Worm (Caenorhabditis elegans) whole organism, young adult: ENCODE measurements around the gene Y49F6B.8.

ENCODE experiments used
- B0261.1 ChIP-seq: sonication (generic microtip); optimal IDR thresholded peaks from 2 replicates; lab custom pipeline; 2016; ENCODE audit warnings: mild to moderate bottlenecking, missing genetic modification characterization, moderate library complexity, missing compliant biosample characterization
- B0336.3 ChIP-seq: fragments of 200-800 bp; sonication (Bioruptor generic); IDR thresholded peaks from 2 replicates; pipeline ENCODE4 v1.3.6; 2022; ENCODE audit warnings: missing genetic modification characterization, missing compliant biosample characterization
- C17E4.6 ChIP-seq: fragments of 200-800 bp; sonication (Bioruptor generic); IDR thresholded peaks from 2 replicates; pipeline ENCODE4 v1.3.6; 2022; ENCODE audit warnings: missing genetic modification reagents, missing genetic modification characterization, missing compliant biosample characterization
- D2030.7 ChIP-seq: fragments of 200-800 bp; sonication (Bioruptor generic); IDR thresholded peaks from 2 replicates; pipeline ENCODE4 v1.3.6; 2022; ENCODE audit warnings: missing genetic modification reagents, missing genetic modification characterization, missing compliant biosample characterization
- F37B4.10 ChIP-seq: fragments of 200-800 bp; sonication (Bioruptor generic); IDR thresholded peaks from 2 replicates; pipeline ENCODE4 v1.3.6; 2022; ENCODE audit warnings: missing genetic modification characterization, missing compliant biosample characterization
- F55B11.4 ChIP-seq: sonication (generic microtip); optimal IDR thresholded peaks from 2 replicates; lab custom pipeline; 2016; ENCODE audit warnings: missing compliant biosample characterization, missing genetic modification characterization, borderline replicate concordance; ENCODE audit not compliant: insufficient read depth
- T26A5.8 ChIP-seq: sonication (generic microtip); optimal IDR thresholded peaks from 2 replicates; lab custom pipeline; 2016; ENCODE audit warnings: missing genetic modification characterization, missing compliant biosample characterization
- Y53G8AR.9 ChIP-seq: fragments of 200-800 bp; sonication (Bioruptor generic); conservative IDR thresholded peaks from 2 replicates; pipeline ENCODE4 v1.3.6; 2022; ENCODE audit warnings: missing genetic modification reagents, missing genetic modification characterization, missing compliant biosample characterization
- Y56A3A.18 ChIP-seq: fragments of 200-800 bp; sonication (Bioruptor generic); IDR thresholded peaks from 2 replicates; pipeline ENCODE4 v1.3.6; 2022; ENCODE audit warnings: missing genetic modification reagents, missing genetic modification characterization, missing compliant biosample characterization
- Y67H2A.10 ChIP-seq: fragments of 200-800 bp; sonication (Bioruptor generic); conservative IDR thresholded peaks from 2 replicates; pipeline ENCODE4 v1.3.6; 2022; ENCODE audit warnings: missing genetic modification reagents, missing genetic modification characterization, missing compliant biosample characterization
- aptf-3 ChIP-seq: fragments of 200-800 bp; sonication (Bioruptor generic); IDR thresholded peaks from 2 replicates; pipeline ENCODE4 v1.3.6; 2022; ENCODE audit warnings: missing genetic modification characterization, missing compliant biosample characterization
- athp-1 ChIP-seq: sonication (generic microtip); optimal IDR thresholded peaks from 2 replicates; lab custom pipeline; 2017; ENCODE audit warnings: mild to moderate bottlenecking, missing genetic modification characterization, missing compliant biosample characterization
- attf-5 ChIP-seq: fragments of 200-800 bp; sonication (Bioruptor generic); optimal IDR thresholded peaks from 2 replicates; lab custom pipeline; 2018; ENCODE audit warnings: mild to moderate bottlenecking, missing genetic modification characterization, missing compliant biosample characterization
- cebp-1 ChIP-seq, 2 experiments: fragments of 200-800 bp in 1 of 2; sonication (Bioruptor generic) in 1 of 2; sonication (generic microtip) in 1 of 2; IDR thresholded peaks in 1 of 2; optimal IDR thresholded peaks in 1 of 2; 2 replicates each; pipeline versions ENCODE4 v1.3.6 to Lab custom; 2017 to 2022; ENCODE audit warnings: missing compliant biosample characterization in 2 of 2, missing genetic modification characterization in 2 of 2, mild to moderate bottlenecking in 1 of 2, missing genetic modification reagents in 1 of 2, moderate library complexity in 1 of 2
- cebp-2 ChIP-seq: fragments of 200-800 bp; sonication (Bioruptor generic); IDR thresholded peaks from 2 replicates; pipeline ENCODE4 v1.3.6; 2022; ENCODE audit warnings: missing genetic modification characterization, missing compliant biosample characterization
- ceh-91 ChIP-seq: fragments of 200-800 bp; sonication (Bioruptor generic); IDR thresholded peaks from 2 replicates; pipeline ENCODE4 v1.3.6; 2022; ENCODE audit warnings: missing genetic modification reagents, missing genetic modification characterization, missing compliant biosample characterization
- die-1 ChIP-seq: sonication (generic microtip); optimal IDR thresholded peaks from 2 replicates; lab custom pipeline; 2016; ENCODE audit warnings: missing genotype, mild to moderate bottlenecking, missing genetic modification characterization, missing compliant biosample characterization
- dox-1 ChIP-seq: fragments of 200-800 bp; sonication (Bioruptor generic); IDR thresholded peaks from 2 replicates; pipeline ENCODE4 v1.3.6; 2022; ENCODE audit warnings: missing genetic modification reagents, missing genetic modification characterization, missing compliant biosample characterization
- efl-1 ChIP-seq: fragments of 150-350 bp; optimal IDR thresholded peaks from 2 replicates; lab custom pipeline; 2014; ENCODE audit warnings: missing biosample characterization, missing genetic modification reagents, missing genetic modification characterization
- egl-18 ChIP-seq: fragments of 200-800 bp; sonication (Bioruptor generic); IDR thresholded peaks from 2 replicates; pipeline ENCODE4 v1.3.6; 2022; ENCODE audit warnings: missing genetic modification reagents, missing genetic modification characterization, missing compliant biosample characterization
- him-1 ChIP-seq: sonication (generic microtip); optimal IDR thresholded peaks from 2 replicates; lab custom pipeline; 2016; ENCODE audit warnings: missing genotype, missing genetic modification reagents, missing genetic modification characterization, missing compliant biosample characterization
- hlh-12 ChIP-seq: sonication (generic microtip); optimal IDR thresholded peaks from 2 replicates; lab custom pipeline; 2016; ENCODE audit warnings: missing genetic modification characterization, missing compliant biosample characterization
- hmg-20 ChIP-seq: fragments of 200-800 bp; sonication (Bioruptor generic); IDR thresholded peaks from 2 replicates; pipeline ENCODE4 v1.3.6; 2022; ENCODE audit warnings: missing genetic modification reagents, missing genetic modification characterization, missing compliant biosample characterization
- hrde-1 ChIP-seq: sonication (generic microtip); optimal IDR thresholded peaks from 2 replicates; lab custom pipeline; 2016; ENCODE audit warnings: missing genetic modification characterization, mild to moderate bottlenecking, missing compliant biosample characterization, moderate library complexity, missing genotype, missing genetic modification reagents, borderline replicate concordance
- lin-35 ChIP-seq, 3 experiments: fragments of 150-350 bp in 2 of 3; sonication (generic microtip) in 1 of 3; optimal IDR thresholded peaks; 2 replicates each; lab custom pipeline; 2014 to 2018; ENCODE audit warnings: missing biosample characterization in 3 of 3, missing genetic modification characterization in 3 of 3, missing genetic modification reagents in 3 of 3
- madf-3 ChIP-seq: fragments of 200-800 bp; sonication (Bioruptor generic); IDR thresholded peaks from 2 replicates; pipeline ENCODE4 v1.3.6; 2022; ENCODE audit warnings: missing genetic modification reagents, missing genetic modification characterization, missing compliant biosample characterization
- mcd-1 ChIP-seq: fragments of 200-800 bp; sonication (Bioruptor generic); IDR thresholded peaks from 2 replicates; pipeline ENCODE4 v1.3.6; 2022; ENCODE audit warnings: missing genetic modification reagents, missing genetic modification characterization, missing compliant biosample characterization
- mel-28 ChIP-seq: sonication (generic microtip); optimal IDR thresholded peaks from 2 replicates; lab custom pipeline; 2016; ENCODE audit warnings: borderline replicate concordance, mild to moderate bottlenecking, missing genetic modification characterization, missing compliant biosample characterization
- nfya-2 ChIP-seq: fragments of 200-800 bp; sonication (Bioruptor generic); IDR thresholded peaks from 2 replicates; pipeline ENCODE4 v1.3.6; 2022; ENCODE audit warnings: missing genetic modification reagents, missing genetic modification characterization, missing compliant biosample characterization
- nhr-120 ChIP-seq: fragments of 200-800 bp; sonication (Bioruptor generic); IDR thresholded peaks from 2 replicates; pipeline ENCODE4 v1.3.6; 2022; ENCODE audit warnings: missing genetic modification characterization, missing compliant biosample characterization
- nhr-27 ChIP-seq: fragments of 200-800 bp; sonication (Bioruptor generic); optimal IDR thresholded peaks from 2 replicates; lab custom pipeline; 2018; ENCODE audit warnings: mild to moderate bottlenecking, missing genetic modification characterization, moderate library complexity, missing compliant biosample characterization
- pbrm-1 ChIP-seq: fragments of 200-800 bp; sonication (Bioruptor generic); IDR thresholded peaks from 2 replicates; pipeline ENCODE4 v1.3.6; 2022; ENCODE audit warnings: missing genetic modification reagents, missing genetic modification characterization, missing compliant biosample characterization
- repo-1 ChIP-seq: sonication (generic microtip); optimal IDR thresholded peaks from 2 replicates; lab custom pipeline; 2017; ENCODE audit warnings: mild to moderate bottlenecking, missing genetic modification characterization, missing compliant biosample characterization
- rpc-1 ChIP-seq, 2 experiments: fragments of 150-350 bp in 1 of 2; sonication (generic microtip) in 1 of 2; optimal IDR thresholded peaks; 2 replicates each; lab custom pipeline; 2014 to 2018; ENCODE audit warnings: missing biosample characterization in 1 of 2, missing genetic modification characterization in 1 of 2, missing genetic modification reagents in 1 of 2, missing genotype in 1 of 2
- sdz-38 ChIP-seq: sonication (generic microtip); optimal IDR thresholded peaks from 2 replicates; lab custom pipeline; 2016; ENCODE audit warnings: missing genotype, missing genetic modification characterization, missing compliant biosample characterization
- snpc-1.1 ChIP-seq: sonication (generic microtip); optimal IDR thresholded peaks from 2 replicates; lab custom pipeline; 2017; ENCODE audit warnings: missing genetic modification characterization, mild to moderate bottlenecking, missing compliant biosample characterization, antibody characterized with exemption, moderate library complexity, missing genotype, missing genetic modification reagents; ENCODE audit not compliant: insufficient read depth
- snpc-1.3 ChIP-seq: sonication (generic microtip); optimal IDR thresholded peaks from 2 replicates; lab custom pipeline; 2017; ENCODE audit warnings: missing genetic modification characterization, mild to moderate bottlenecking, missing compliant biosample characterization, antibody characterized with exemption, moderate library complexity, missing genotype, missing genetic modification reagents; ENCODE audit not compliant: insufficient read depth
- somi-1 ChIP-seq: fragments of 200-800 bp; sonication (Bioruptor generic); optimal IDR thresholded peaks from 2 replicates; lab custom pipeline; 2018; ENCODE audit warnings: mild to moderate bottlenecking, missing genetic modification characterization, missing compliant biosample characterization
- tbp1 ChIP-seq: fragments of 200-800 bp; sonication (Bioruptor generic); optimal IDR thresholded peaks from 2 replicates; lab custom pipeline; 2018; ENCODE audit warnings: mild to moderate bottlenecking, missing genetic modification characterization, missing compliant biosample characterization
- tbx-9 ChIP-seq: sonication (generic microtip); optimal IDR thresholded peaks from 2 replicates; lab custom pipeline; 2016; ENCODE audit warnings: borderline replicate concordance, missing genetic modification characterization, inconsistent platforms, missing compliant biosample characterization
- tlf-1 ChIP-seq: fragments of 200-800 bp; sonication (Bioruptor generic); optimal IDR thresholded peaks from 2 replicates; lab custom pipeline; 2018; ENCODE audit warnings: mild to moderate bottlenecking, missing genetic modification characterization, missing compliant biosample characterization
- unc-130 ChIP-seq: sonication (generic microtip); optimal IDR thresholded peaks from 2 replicates; lab custom pipeline; 2016; ENCODE audit warnings: missing genetic modification reagents, missing genetic modification characterization, missing compliant biosample characterization
- unc-62 ChIP-seq: fragments of 150-350 bp; optimal IDR thresholded peaks from 2 replicates; lab custom pipeline; 2014; ENCODE audit warnings: missing biosample characterization, missing genetic modification reagents, missing genetic modification characterization
- ztf-18 ChIP-seq: sonication (generic microtip); optimal IDR thresholded peaks from 2 replicates; lab custom pipeline; 2016; ENCODE audit warnings: missing genotype, mild to moderate bottlenecking, missing genetic modification characterization, missing compliant biosample characterization
- ztf-25 ChIP-seq: fragments of 200-800 bp; sonication (Bioruptor generic); IDR thresholded peaks from 2 replicates; pipeline ENCODE4 v1.3.6; 2022; ENCODE audit warnings: missing genetic modification reagents, missing genetic modification characterization, missing compliant biosample characterization
- ztf-28 ChIP-seq: fragments of 200-800 bp; sonication (Bioruptor generic); IDR thresholded peaks from 2 replicates; pipeline ENCODE4 v1.3.6; 2022; ENCODE audit warnings: missing genetic modification reagents, missing genetic modification characterization, missing compliant biosample characterization
- ztf-6 ChIP-seq: fragments of 200-800 bp; sonication (Bioruptor generic); IDR thresholded peaks from 2 replicates; pipeline ENCODE4 v1.3.6; 2022; ENCODE audit warnings: missing genetic modification reagents, missing genetic modification characterization, missing compliant biosample characterization

Y49F6B.8 gene

DNA sequence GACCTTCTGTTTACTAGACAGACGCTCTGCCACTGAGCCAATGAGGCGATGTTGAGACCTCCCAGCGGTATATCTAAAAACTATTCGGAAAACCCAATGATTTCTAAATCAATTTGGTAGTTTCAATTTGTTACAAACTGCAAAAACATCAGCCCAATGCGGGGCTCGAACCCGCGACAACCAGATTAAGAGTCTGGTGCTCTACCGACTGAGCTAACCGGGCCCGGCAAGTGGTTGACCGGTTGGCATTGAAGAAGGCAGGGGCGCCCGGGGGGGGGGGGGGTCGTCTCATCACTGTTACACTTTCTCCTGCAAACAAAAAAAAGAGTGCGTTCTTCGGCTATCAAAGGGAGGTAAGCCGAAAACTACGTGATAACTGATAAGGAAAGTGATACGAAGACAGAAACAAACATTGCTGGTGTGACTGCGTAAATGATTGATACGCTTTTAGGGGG is 42.2 kb downstream of the Y49F6B.8 start (continued):
- TF ChIP-seq attf-5 (GFP tag; lab: Kevin White, UChicago) (peak; percentile 55), sdz-38 (tag; lab: Kevin White, UChicago) (no peak), madf-3 (GFP tag; lab: Robert Waterston, UW) (no peak), ztf-6 (no peak), him-1 (tag; lab: Kevin White, UChicago) (peak; percentile 93), cebp-2 (GFP tag; lab: Robert Waterston, UW) (0 out of 2 replicates have a peak, but pooled peaks have one; percentile 46), snpc-1.1 (tag; lab: Kevin White, UChicago) (peak; percentile 7), die-1 (tag; lab: Kevin White, UChicago) (peak; percentile 80), lin-35 (GFP tag; optimal IDR thresholded peaks at IDR 0.05; lab: Kevin White, UChicago) (peak in 1 of 3 experiments; percentile 39), Y67H2A.10 (GFP tag; lab: Robert Waterston, UW) (no peak), athp-1 (tag; lab: Kevin White, UChicago) (peak; percentile 74), Y56A3A.18 (GFP tag; lab: Robert Waterston, UW) (peak; percentile 87), hmg-20 (GFP tag; lab: Robert Waterston, UW) (peak; percentile 63; the same call in 1 of the 2 replicates), unc-130 (GFP tag; lab: Kevin White, UChicago) (peak; percentile 19), nhr-120 (0 out of 2 replicates have a peak, but pooled peaks have one; percentile 79), pbrm-1 (GFP tag; lab: Robert Waterston, UW) (peak; percentile 81), nfya-2 (GFP tag; lab: Robert Waterston, UW) (no peak), tbx-9 (no peak), repo-1 (peak; percentile 82), nhr-27 (tag; lab: Kevin White, UChicago) (peak; percentile 69), C17E4.6 (GFP tag; lab: Robert Waterston, UW) (peak; percentile 77), cebp-1 (GFP tag; IDR thresholded peaks at IDR 0.05; lab: Robert Waterston, UW) (no peak), cebp-1 (tag; optimal IDR thresholded peaks at IDR 0.05; lab: Kevin White, UChicago) (peak; percentile 76), hrde-1 (tag; lab: Kevin White, UChicago) (peak; percentile 51), tbp1 (GFP tag; lab: Kevin White, UChicago) (peak; percentile 97), ztf-25 (GFP tag; lab: Robert Waterston, UW) (peak; percentile 60; the same call in 1 of the 2 replicates), ztf-18 (tag; lab: Kevin White, UChicago) (peak; percentile 66), aptf-3 (0 out of 2 replicates have a peak, but pooled peaks have one; percentile 37), mel-28 (no peak), T26A5.8 (tag; lab: Kevin White, UChicago) (peak; percentile 52), efl-1 (GFP tag; lab: Kevin White, UChicago) (no peak), mcd-1 (GFP tag; lab: Robert Waterston, UW) (peak; percentile 80), ztf-28 (GFP tag; lab: Robert Waterston, UW) (no peak), Y53G8AR.9 (GFP tag; lab: Robert Waterston, UW) (peak; percentile 73; the same call in 1 of the 2 replicates), B0261.1 (tag; lab: Kevin White, UChicago) (peak; percentile 97), egl-18 (GFP tag; lab: Robert Waterston, UW) (no peak), hlh-12 (tag; lab: Kevin White, UChicago) (no peak), somi-1 (peak; percentile 68), F37B4.10 (GFP tag; lab: Robert Waterston, UW) (no peak), D2030.7 (GFP tag; lab: Robert Waterston, UW) (peak; percentile 86), ceh-91 (GFP tag; lab: Robert Waterston, UW) (0 out of 2 replicates have a peak, but pooled peaks have one; percentile 21), unc-62 (no peak), B0336.3 (GFP tag; lab: Robert Waterston, UW) (peak; percentile 84; the same call in 1 of the 2 replicates), tlf-1 (peak; percentile 27), dox-1 (GFP tag; lab: Robert Waterston, UW) (peak; percentile 92), snpc-1.3 (tag; lab: Kevin White, UChicago) (peak; percentile 52), rpc-1 (optimal IDR thresholded peaks at IDR 0.05; lab: Kevin White, UChicago) (peak; percentile 90), rpc-1 (tag; optimal IDR thresholded peaks at IDR 0.05; lab: Kevin White, UChicago) (peak; percentile 87), F55B11.4 (no peak)
